Fruit fly (Drosophila melanogaster) whole organism: ENCODE results near the gene AttD.

Experiments used
- CG8478 ChIP-seq: fragments of >200 bp; optimal IDR thresholded peaks from 2 replicates; lab custom pipeline; 2018; ENCODE audit warnings: inconsistent platforms
- Dll ChIP-seq: fragments of >200 bp; optimal IDR thresholded peaks from 2 replicates; lab custom pipeline; 2017
- EcR ChIP-seq, 2 experiments: fragments of >200 bp; optimal IDR thresholded peaks; 2 replicates each; lab custom pipeline; 2017; ENCODE audit warnings: missing biosample characterization in 2 of 2, missing genetic modification characterization in 2 of 2, missing genetic modification reagents in 2 of 2
- pan ChIP-seq: fragments of >200 bp; optimal IDR thresholded peaks from 2 replicates; lab custom pipeline; 2017
- psq ChIP-seq: fragments of >200 bp; optimal IDR thresholded peaks from 2 replicates; lab custom pipeline; 2017
- usp ChIP-seq: fragments of >200 bp; optimal IDR thresholded peaks from 2 replicates; lab custom pipeline; 2017; ENCODE audit warnings: missing biosample characterization, missing genetic modification characterization, mixed read lengths

The AttD gene

DNA sequence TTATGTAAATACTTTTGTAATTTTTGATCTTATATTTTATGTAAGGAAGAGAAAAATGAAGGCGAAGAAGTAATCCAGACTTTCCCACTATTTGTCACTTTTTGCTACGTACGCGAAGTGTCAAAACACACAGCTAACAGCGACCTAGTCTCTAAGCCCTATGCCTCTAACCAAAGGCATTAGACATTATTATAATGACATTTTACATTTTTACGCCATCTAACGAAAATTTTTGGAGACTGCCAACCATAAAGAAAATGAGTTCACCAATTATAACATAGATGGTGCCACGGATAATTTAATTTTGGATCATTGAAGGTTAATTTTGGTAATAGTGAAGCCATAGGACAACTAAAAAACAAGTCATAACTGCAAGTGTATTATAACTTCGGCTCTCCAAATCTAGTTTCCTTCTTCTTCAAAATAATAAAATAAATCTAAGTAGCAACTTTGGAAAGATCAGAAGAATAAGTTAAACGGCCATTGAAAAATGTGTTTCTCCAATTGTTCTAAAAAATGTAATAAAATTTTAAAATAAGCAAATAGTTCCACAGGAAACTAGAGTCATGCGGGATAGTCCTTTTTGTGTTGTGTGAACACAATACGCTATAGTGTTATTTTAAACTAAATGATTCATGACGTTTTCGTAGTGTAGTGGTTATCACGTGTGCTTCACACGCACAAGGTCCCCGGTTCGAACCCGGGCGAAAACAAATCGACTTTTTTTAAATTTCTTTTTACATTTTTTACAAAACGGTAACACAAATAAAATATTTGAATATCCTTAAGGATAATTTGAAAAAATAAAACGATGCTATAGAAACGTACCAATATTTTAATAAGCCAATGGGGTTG is 7.7 kb upstream of the AttD start:
- TF ChIP-seq psq (lab: Kevin White, UChicago): no peak
- TF ChIP-seq CG8478 (lab: Kevin White, UChicago): no peak
- TF ChIP-seq Dll (lab: Kevin White, UChicago): no peak
- no peak for TF ChIP-seq pan (lab: Kevin White, UChicago)
- no peak for TF ChIP-seq EcR (GFP tag; optimal IDR thresholded peaks at IDR 0.05; lab: Kevin White, UChicago)
- TF ChIP-seq usp (GFP tag; lab: Kevin White, UChicago): no peak

DNA sequence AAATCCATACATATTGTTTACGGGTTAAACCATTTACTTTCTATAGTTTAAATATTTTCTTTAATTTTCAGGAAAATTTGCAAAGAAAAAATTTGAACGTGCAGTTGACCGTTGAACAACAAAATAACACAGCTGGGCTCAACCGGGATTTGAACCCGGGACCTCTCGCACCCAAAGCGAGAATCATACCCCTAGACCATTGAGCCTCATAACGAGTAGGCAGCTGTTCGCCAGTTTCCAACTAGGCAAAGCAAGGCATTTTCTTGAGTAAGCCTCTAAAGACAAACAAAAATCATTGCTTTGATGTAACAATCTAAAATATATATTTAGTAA is 7.1 kb upstream of the AttD start:
- TF ChIP-seq pan (lab: Kevin White, UChicago) (no peak), EcR (GFP tag; optimal IDR thresholded peaks at IDR 0.05; lab: Kevin White, UChicago) (no peak), Dll (lab: Kevin White, UChicago) (no peak), psq (lab: Kevin White, UChicago) (no peak), CG8478 (lab: Kevin White, UChicago) (no peak), usp (GFP tag; lab: Kevin White, UChicago) (no peak)

dm6 chr3R:17618699-17619150 is 6.3 kb upstream of the AttD start, which contains the start of the genes CG14324 and CG14326:
CG14324 (minus strand) TSS chr3R:17618799.
CG14326 (plus strand) TSS chr3R:17619100.
- no peak for TF ChIP-seq CG8478 (lab: Kevin White, UChicago)
- TF ChIP-seq Dll (lab: Kevin White, UChicago): no peak
- peak in 1 of 2 experiments; percentile 13 for TF ChIP-seq EcR (GFP tag; optimal IDR thresholded peaks at IDR 0.05; lab: Kevin White, UChicago)

dm6 chr3R:17619726-17620282 is 5.3 kb upstream of the AttD start:
- TF ChIP-seq pan (lab: Kevin White, UChicago) (no peak), CG8478 (lab: Kevin White, UChicago) (no peak), Dll (lab: Kevin White, UChicago) (no peak), psq (lab: Kevin White, UChicago) (no peak)

DNA sequence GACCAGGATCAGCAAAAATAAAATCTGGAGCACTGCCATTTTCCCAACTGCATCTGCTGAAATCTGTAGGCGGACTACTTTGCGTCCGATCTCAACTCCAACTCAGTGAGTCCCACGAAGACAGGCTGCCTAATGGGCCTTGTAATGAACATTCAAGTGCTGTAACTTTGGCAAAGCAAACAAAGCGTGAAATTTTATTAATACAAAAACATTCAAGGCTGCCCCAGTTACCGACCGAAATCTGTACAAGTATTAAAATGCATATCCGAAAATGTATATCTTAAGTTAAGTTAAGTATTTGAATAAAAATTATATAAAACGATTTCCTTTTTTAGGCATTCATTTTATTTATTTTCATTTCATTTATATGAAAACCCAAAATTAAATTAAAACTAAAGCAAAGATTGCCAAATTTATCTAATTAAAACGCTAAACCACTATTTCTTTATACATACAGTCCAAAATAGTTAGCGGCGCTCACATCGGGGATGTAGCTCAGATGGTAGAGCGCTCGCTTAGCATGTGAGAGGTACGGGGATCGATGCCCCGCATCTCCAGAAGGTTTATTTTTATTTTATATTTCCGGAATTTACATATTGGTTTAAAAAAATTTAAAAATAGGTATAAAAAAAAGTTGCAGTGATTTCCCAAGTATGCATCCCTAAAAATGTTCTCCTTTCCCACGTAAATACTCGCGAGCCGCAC is 2.9 kb upstream of the AttD start, which contains the start of gene CG14323:
TSS of gene CG14323 (minus strand) at position 51 of the 705 bp plus-strand sequence.
- TF ChIP-seq usp (GFP tag; lab: Kevin White, UChicago) (no peak), EcR (GFP tag; optimal IDR thresholded peaks at IDR 0.05; lab: Kevin White, UChicago) (no peak), CG8478 (lab: Kevin White, UChicago) (no peak), pan (lab: Kevin White, UChicago) (no peak), psq (lab: Kevin White, UChicago) (no peak), Dll (lab: Kevin White, UChicago) (no peak)

dm6 chr3R:17624549-17624948 is 519 bp upstream of the AttD start:
- TF ChIP-seq CG8478 (lab: Kevin White, UChicago) (no peak), psq (lab: Kevin White, UChicago) (no peak), Dll (lab: Kevin White, UChicago) (no peak), EcR (GFP tag; optimal IDR thresholded peaks at IDR 0.05; lab: Kevin White, UChicago) (no peak), pan (lab: Kevin White, UChicago) (no peak), usp (GFP tag; lab: Kevin White, UChicago) (no peak)

DNA sequence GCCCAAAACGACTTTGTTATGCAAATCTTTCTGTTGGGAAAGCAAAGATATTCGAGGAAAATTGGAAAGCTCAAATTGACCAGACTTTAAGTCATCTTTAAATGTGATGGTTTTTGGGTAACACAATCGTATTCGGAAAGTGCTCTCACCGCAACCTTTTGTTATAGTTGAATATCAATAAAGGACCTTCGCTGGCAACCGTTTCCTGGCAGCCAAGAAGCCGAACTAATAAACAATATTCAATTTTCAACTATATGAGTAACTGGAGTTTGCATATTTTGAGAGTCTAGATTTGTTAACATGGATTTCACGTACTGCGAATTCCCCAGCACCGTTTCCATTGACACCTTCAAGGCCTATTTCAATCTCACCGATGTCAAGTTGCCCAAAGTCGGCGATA is 1.8 kb downstream of the AttD start, which contains the start of gene CG14325:
TSS of gene CG14325 (plus strand) at position 301 of the 400 bp plus-strand sequence.
- TF ChIP-seq pan (lab: Kevin White, UChicago): no peak

dm6 chr3R:17630417-17630816 is 5.3 kb downstream of the AttD start, which contains the start of gene CG43175:
CG43175 (plus strand) TSS chr3R:17630717.
- no peak for TF ChIP-seq Dll (lab: Kevin White, UChicago)
- no peak for TF ChIP-seq CG8478 (lab: Kevin White, UChicago)
- TF ChIP-seq EcR (GFP tag; optimal IDR thresholded peaks at IDR 0.05; lab: Kevin White, UChicago): no peak
- TF ChIP-seq psq (lab: Kevin White, UChicago): no peak
- TF ChIP-seq pan (lab: Kevin White, UChicago): no peak
- TF ChIP-seq usp (GFP tag; lab: Kevin White, UChicago): no peak

DNA sequence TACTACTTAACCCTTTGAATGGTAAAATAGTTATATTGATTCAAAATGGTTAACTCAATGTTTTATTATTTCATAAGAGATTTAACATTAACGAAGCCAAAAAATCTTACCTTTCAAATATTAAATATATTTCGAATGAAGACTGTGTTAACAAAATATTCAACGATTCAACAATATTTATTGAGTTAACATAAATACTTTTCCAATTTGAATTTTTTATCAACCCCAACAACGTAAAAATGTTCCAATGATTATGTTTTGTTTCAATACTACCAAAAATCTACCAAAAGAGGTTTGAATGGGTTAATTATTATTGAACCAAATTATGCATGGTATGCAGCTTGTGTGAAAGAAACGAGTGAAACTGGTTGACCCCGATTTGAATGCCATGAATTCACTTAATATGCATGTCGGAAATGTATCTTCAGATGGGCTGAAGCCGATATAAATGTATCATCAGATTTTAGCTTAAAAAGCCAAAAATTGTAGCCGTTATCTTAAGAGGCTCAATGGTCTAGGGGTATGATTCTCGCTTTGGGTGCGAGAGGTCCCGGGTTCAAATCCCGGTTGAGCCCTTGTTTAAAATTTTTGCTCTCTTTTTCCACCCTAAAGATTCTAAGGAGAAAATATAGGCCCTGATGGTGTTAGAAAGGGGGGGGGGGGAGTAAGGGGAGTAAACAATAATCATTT is 6.3 kb downstream of the AttD start:
- TF ChIP-seq pan (lab: Kevin White, UChicago) (no peak), psq (lab: Kevin White, UChicago) (no peak), usp (GFP tag; lab: Kevin White, UChicago) (no peak), CG8478 (lab: Kevin White, UChicago) (no peak), Dll (lab: Kevin White, UChicago) (no peak), EcR (GFP tag; optimal IDR thresholded peaks at IDR 0.05; lab: Kevin White, UChicago) (no peak)

DNA sequence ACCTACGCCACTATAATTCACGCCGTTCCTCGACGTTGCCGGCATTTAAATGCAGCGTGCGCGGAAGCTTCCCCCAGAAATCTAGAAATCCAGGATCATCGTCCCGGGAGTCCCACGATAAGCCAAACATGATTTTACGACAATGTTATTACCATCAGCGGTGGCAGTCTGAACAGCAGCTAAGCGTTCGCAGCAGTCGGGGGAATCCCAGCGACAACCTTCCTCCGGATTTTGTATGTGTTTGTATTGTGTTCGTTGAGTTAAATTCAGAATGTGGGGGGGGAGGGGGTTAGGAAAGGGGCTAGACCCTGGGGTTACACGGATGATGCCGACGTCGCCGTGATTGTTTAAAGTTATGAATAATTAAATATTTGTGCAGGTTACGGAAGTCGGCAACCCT is 19.0 kb downstream of the AttD start:
- no peak for TF ChIP-seq EcR (GFP tag; optimal IDR thresholded peaks at IDR 0.05; lab: Kevin White, UChicago)
- no peak for TF ChIP-seq CG8478 (lab: Kevin White, UChicago)
- TF ChIP-seq Dll (lab: Kevin White, UChicago): no peak
- TF ChIP-seq pan (lab: Kevin White, UChicago): no peak
- no peak for TF ChIP-seq psq (lab: Kevin White, UChicago)
- no peak for TF ChIP-seq usp (GFP tag; lab: Kevin White, UChicago)
